Fruit fly (Drosophila melanogaster) whole organism, prepupa: ENCODE data around the gene Manf.

Experiments
- Blimp-1 ChIP-seq: fragments of 200-800 bp; sonication (Bioruptor generic); optimal IDR thresholded peaks from 3 replicates; lab custom pipeline; 2017; ENCODE audit warnings: missing biosample characterization, missing genetic modification characterization, mild to moderate bottlenecking, moderate library complexity, missing genetic modification reagents
- CG10669 ChIP-seq: fragments of 200-800 bp; sonication (Bioruptor generic); optimal IDR thresholded peaks from 3 replicates; lab custom pipeline; 2018; ENCODE audit warnings: missing biosample characterization, mild to moderate bottlenecking, missing genetic modification characterization, moderate library complexity
- CG11902 ChIP-seq: fragments of 200-800 bp; sonication (Bioruptor generic); optimal IDR thresholded peaks from 3 replicates; lab custom pipeline; 2016; ENCODE audit warnings: missing biosample characterization, missing genetic modification characterization
- CG1621 ChIP-seq: fragments of 200-800 bp; sonication (Bioruptor generic); optimal IDR thresholded peaks from 3 replicates; lab custom pipeline; 2018; ENCODE audit warnings: missing biosample characterization, mild to moderate bottlenecking, missing genetic modification characterization
- CG16779 ChIP-seq: fragments of 200-800 bp; sonication (Bioruptor generic); optimal IDR thresholded peaks from 3 replicates; lab custom pipeline; 2017; ENCODE audit warnings: missing biosample characterization, mild to moderate bottlenecking, missing genetic modification characterization
- CG3032 ChIP-seq: fragments of 200-800 bp; optimal IDR thresholded peaks from 2 replicates; lab custom pipeline; 2019; ENCODE audit warnings: missing biosample characterization, mild to moderate bottlenecking, missing genetic modification characterization, moderate library complexity
- CG31627 ChIP-seq: fragments of 200-800 bp; sonication (Bioruptor generic); optimal IDR thresholded peaks from 3 replicates; lab custom pipeline; 2016; ENCODE audit warnings: missing biosample characterization, missing genetic modification characterization
- CG34406 ChIP-seq: fragments of 200-800 bp; sonication (Bioruptor generic); optimal IDR thresholded peaks from 3 replicates; lab custom pipeline; 2016; ENCODE audit warnings: missing biosample characterization, missing genetic modification characterization
- CG3919 ChIP-seq: fragments of 200-800 bp; sonication (Bioruptor generic); optimal IDR thresholded peaks from 3 replicates; lab custom pipeline; 2016; ENCODE audit warnings: missing biosample characterization, missing genetic modification characterization
- CG6163 ChIP-seq: fragments of 200-800 bp; sonication (Bioruptor generic); IDR thresholded peaks from 3 replicates; pipeline ENCODE4 v1.3.6; 2022; ENCODE audit warnings: missing biosample characterization, missing genetic modification characterization
- CG6276 ChIP-seq: fragments of 200-800 bp; sonication (Bioruptor generic); optimal IDR thresholded peaks from 2 replicates; lab custom pipeline; 2017; ENCODE audit warnings: missing biosample characterization, mild to moderate bottlenecking, missing genetic modification characterization
- CG6792 ChIP-seq: fragments of 200-800 bp; sonication (Bioruptor generic); optimal IDR thresholded peaks from 3 replicates; lab custom pipeline; 2016; ENCODE audit warnings: missing biosample characterization, missing genetic modification characterization
- CG6854 ChIP-seq: fragments of 200-800 bp; sonication (Bioruptor generic); optimal IDR thresholded peaks from 2 replicates; lab custom pipeline; 2017; ENCODE audit warnings: missing biosample characterization, mild to moderate bottlenecking, missing genetic modification characterization
- CG8119 ChIP-seq: fragments of 200-800 bp; sonication (Bioruptor generic); IDR thresholded peaks from 3 replicates; pipeline ENCODE4 v1.3.6; 2022; ENCODE audit warnings: missing biosample characterization, missing genetic modification characterization
- CG8632 ChIP-seq: fragments of 200-800 bp; sonication (Bioruptor generic); optimal IDR thresholded peaks from 3 replicates; lab custom pipeline; 2016; ENCODE audit warnings: missing biosample characterization, missing genetic modification characterization
- Eip75B ChIP-seq: fragments of 200-800 bp; sonication (Bioruptor generic); optimal IDR thresholded peaks from 3 replicates; lab custom pipeline; 2016; ENCODE audit warnings: missing biosample characterization, missing genetic modification characterization
- Eip78C ChIP-seq: fragments of 200-800 bp; sonication (Bioruptor generic); peaks from one replicate; lab custom pipeline; 2016; ENCODE audit warnings: missing biosample characterization, missing genetic modification characterization
- Eip93F ChIP-seq: fragments of 200-800 bp; sonication (Bioruptor generic); optimal IDR thresholded peaks from 2 replicates; lab custom pipeline; 2016; ENCODE audit warnings: missing biosample characterization, mild to moderate bottlenecking, missing genetic modification characterization
- Hr38 ChIP-seq: sonication (Bioruptor generic); optimal IDR thresholded peaks from 2 replicates; lab custom pipeline; 2016; ENCODE audit warnings: missing biosample characterization, missing genetic modification characterization
- Hr39 ChIP-seq: fragments of 200-800 bp; sonication (Bioruptor generic); optimal IDR thresholded peaks from 2 replicates; lab custom pipeline; 2016; ENCODE audit warnings: missing biosample characterization, missing genetic modification characterization
- Hr4 ChIP-seq: fragments of 200-800 bp; sonication (Bioruptor generic); optimal IDR thresholded peaks from 3 replicates; lab custom pipeline; 2016; ENCODE audit warnings: missing biosample characterization, missing genetic modification characterization
- Lpt ChIP-seq: fragments of 200-800 bp; sonication (Bioruptor generic); optimal IDR thresholded peaks from 3 replicates; lab custom pipeline; 2016; ENCODE audit warnings: missing biosample characterization, missing genetic modification characterization
- Met ChIP-seq: fragments of 200-800 bp; sonication (Bioruptor generic); optimal IDR thresholded peaks from 3 replicates; lab custom pipeline; 2016; ENCODE audit warnings: missing biosample characterization, missing genetic modification characterization
- Smox ChIP-seq: fragments of 200-800 bp; sonication (Bioruptor generic); optimal IDR thresholded peaks from 3 replicates; lab custom pipeline; 2016; ENCODE audit warnings: missing biosample characterization, missing genetic modification characterization
- Sox14 ChIP-seq: fragments of 200-800 bp; sonication (Bioruptor generic); optimal IDR thresholded peaks from 3 replicates; lab custom pipeline; 2016; ENCODE audit warnings: missing biosample characterization, missing genetic modification characterization
- Sox15 ChIP-seq: fragments of 200-800 bp; sonication (Bioruptor generic); optimal IDR thresholded peaks from 3 replicates; lab custom pipeline; 2016; ENCODE audit warnings: missing biosample characterization, missing genetic modification characterization
- achi ChIP-seq: fragments of 200-800 bp; sonication (Bioruptor generic); optimal IDR thresholded peaks from 3 replicates; lab custom pipeline; 2016; ENCODE audit warnings: missing biosample characterization, missing genetic modification characterization
- acj6 ChIP-seq: fragments of 200-800 bp; sonication (Bioruptor generic); optimal IDR thresholded peaks from 3 replicates; lab custom pipeline; 2016; ENCODE audit warnings: missing biosample characterization, missing genetic modification characterization
- cyc ChIP-seq: fragments of 200-800 bp; sonication (Bioruptor generic); optimal IDR thresholded peaks from 3 replicates; lab custom pipeline; 2016; ENCODE audit warnings: missing biosample characterization, missing genetic modification characterization
- dsx ChIP-seq: fragments of 200-800 bp; optimal IDR thresholded peaks from 3 replicates; lab custom pipeline; 2019; ENCODE audit warnings: missing biosample characterization, mild to moderate bottlenecking, missing genetic modification characterization, moderate library complexity; ENCODE audit not compliant: poor library complexity, severe bottlenecking
- eg ChIP-seq: fragments of 200-800 bp; sonication (Bioruptor generic); IDR thresholded peaks from 3 replicates; pipeline ENCODE4 v1.3.6; 2022; ENCODE audit warnings: missing biosample characterization, missing genetic modification characterization
- esn ChIP-seq: fragments of 200-800 bp; sonication (Bioruptor generic); optimal IDR thresholded peaks from 2 replicates; lab custom pipeline; 2016; ENCODE audit warnings: missing biosample characterization, mild to moderate bottlenecking, missing genetic modification characterization, moderate library complexity
- fd85E ChIP-seq: fragments of 200-800 bp; sonication (Bioruptor generic); optimal IDR thresholded peaks from 3 replicates; lab custom pipeline; 2016; ENCODE audit warnings: missing biosample characterization, missing genetic modification characterization
- fkh ChIP-seq: fragments of 200-800 bp; sonication (Bioruptor generic); optimal IDR thresholded peaks from 3 replicates; lab custom pipeline; 2017; ENCODE audit warnings: missing biosample characterization, mild to moderate bottlenecking, missing genetic modification characterization, moderate library complexity
- lz ChIP-seq: fragments of 200-800 bp; sonication (Bioruptor generic); optimal IDR thresholded peaks from 3 replicates; lab custom pipeline; 2016; ENCODE audit warnings: missing biosample characterization, missing genetic modification characterization
- net ChIP-seq: fragments of 200-800 bp; sonication (Bioruptor generic); optimal IDR thresholded peaks from 3 replicates; lab custom pipeline; 2016; ENCODE audit warnings: missing biosample characterization, missing genetic modification characterization
- pdm3 ChIP-seq: fragments of 200-800 bp; sonication (Bioruptor generic); optimal IDR thresholded peaks from 3 replicates; lab custom pipeline; 2016; ENCODE audit warnings: missing biosample characterization, missing genetic modification characterization
- ss ChIP-seq, 2 experiments: fragments of 200-800 bp; sonication (Bioruptor generic); optimal IDR thresholded peaks; 2 replicates in 1 of 2; 3 replicates in 1 of 2; lab custom pipeline; 2017 to 2018; ENCODE audit warnings: mild to moderate bottlenecking in 2 of 2, missing biosample characterization in 2 of 2, missing genetic modification characterization in 2 of 2, moderate library complexity in 1 of 2
- svp ChIP-seq: fragments of 200-800 bp; sonication (Bioruptor generic); peaks from one replicate; lab custom pipeline; 2016; ENCODE audit warnings: missing biosample characterization, missing genetic modification characterization
- topi ChIP-seq: fragments of 200-800 bp; sonication (Bioruptor generic); optimal IDR thresholded peaks from 3 replicates; lab custom pipeline; 2016; ENCODE audit warnings: missing biosample characterization, missing genetic modification characterization
- vri ChIP-seq: fragments of 200-800 bp; sonication (Bioruptor generic); optimal IDR thresholded peaks from 3 replicates; lab custom pipeline; 2016; ENCODE audit warnings: missing biosample characterization, mild to moderate bottlenecking, missing genetic modification characterization

Manf gene

DNA sequence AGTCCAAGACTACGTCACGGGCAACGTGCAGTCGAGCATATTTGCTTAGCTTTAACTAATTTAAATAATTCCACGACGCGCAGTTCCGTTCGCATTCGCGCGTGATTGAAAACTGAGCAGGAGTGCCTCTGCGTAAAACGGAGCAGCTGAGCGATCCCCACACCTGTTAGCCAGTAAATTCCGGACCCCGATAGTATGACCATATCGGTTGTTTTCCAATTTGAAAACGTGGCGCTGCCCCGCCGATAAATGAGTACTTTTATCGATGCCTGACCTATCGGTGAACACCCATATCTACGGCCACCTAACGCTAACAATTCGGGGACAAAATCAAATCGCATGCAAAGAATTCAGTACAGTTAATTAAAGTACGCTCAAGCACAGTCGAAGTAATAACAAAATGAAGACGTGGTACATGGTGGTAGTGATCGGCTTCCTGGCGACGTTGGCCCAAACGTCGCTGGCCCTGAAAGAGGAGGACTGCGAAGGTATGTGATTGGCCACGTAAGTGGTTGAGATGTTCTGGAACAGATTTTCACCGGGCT lies at the start of gene Manf, which contains the start of gene CG14879:
TSS of gene Manf (plus strand) at position 294 of the 545 bp plus-strand sequence.
TSS of gene CG14879 (minus strand) at position 116 of the 545 bp plus-strand sequence.
- TF ChIP-seq Met (GFP tag; lab: Kevin White, UChicago) (no peak), CG1621 (tag; lab: Kevin White, UChicago) (peak; percentile 97), dsx (no peak), CG11902 (GFP tag; lab: Kevin White, UChicago) (no peak), CG10669 (GFP tag; lab: Kevin White, UChicago) (no peak), CG8119 (no peak), Eip75B (GFP tag; lab: Kevin White, UChicago) (no peak), CG3032 (tag; lab: Kevin White, UChicago) (no peak), Eip78C (GFP tag; lab: Kevin White, UChicago) (peak; percentile 28), CG3919 (GFP tag; lab: Kevin White, UChicago) (no peak), lz (GFP tag; lab: Kevin White, UChicago) (no peak), topi (peak; percentile 2), fkh (GFP tag; lab: Kevin White, UChicago) (peak; percentile 63), CG6854 (GFP tag; lab: Kevin White, UChicago) (no peak), CG16779 (no peak), CG6792 (no peak), pdm3 (no peak), acj6 (GFP tag; lab: Kevin White, UChicago) (no peak), Sox14 (GFP tag; lab: Kevin White, UChicago) (no peak), vri (GFP tag; lab: Kevin White, UChicago) (no peak), cyc (GFP tag; lab: Kevin White, UChicago) (no peak)

DNA sequence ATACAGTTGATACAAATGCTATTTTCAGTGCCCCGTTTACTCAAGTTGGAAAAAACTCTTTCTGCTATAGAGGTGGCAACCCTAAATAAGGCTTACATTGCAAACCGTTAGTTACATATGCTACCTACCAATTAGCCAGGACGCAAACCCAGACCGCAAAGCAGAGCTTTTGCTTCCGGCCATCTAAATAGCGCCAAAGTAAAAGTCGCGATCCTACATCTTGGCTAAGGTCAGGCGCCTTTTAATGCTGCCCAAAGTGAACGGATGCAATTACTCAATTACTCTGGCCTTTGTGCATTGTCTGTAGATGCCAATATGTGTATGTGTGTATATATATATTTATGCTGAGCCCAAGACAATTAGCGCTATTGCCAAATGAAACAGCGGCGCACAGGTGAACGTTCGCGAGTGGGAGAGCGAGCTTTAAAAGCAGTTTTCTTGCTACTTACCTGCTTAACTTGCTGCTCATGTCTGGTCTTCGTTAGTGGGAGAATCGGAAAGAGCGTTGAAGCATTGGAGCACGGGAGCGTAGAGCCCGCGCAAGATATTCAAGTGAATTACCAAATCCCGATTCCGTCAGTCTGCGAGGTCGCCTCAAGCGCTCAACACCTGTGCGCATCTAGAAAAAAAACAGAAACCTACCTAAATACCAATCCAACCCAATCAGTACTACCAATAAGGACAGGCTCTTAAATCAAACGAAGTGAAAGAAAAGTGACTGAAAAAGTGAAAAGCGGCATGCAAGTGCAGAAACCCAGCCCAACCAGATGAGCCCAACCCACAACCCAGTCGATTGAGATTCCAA lies 43.8 kb upstream of the Manf start, which contains the start of gene Zip89B:
TSS of gene Zip89B (plus strand) at position 574 of the 805 bp plus-strand sequence.
- TF ChIP-seq CG6792 (no peak), CG6854 (GFP tag; lab: Kevin White, UChicago) (peak; percentile 75), Blimp-1 (peak; percentile 51), Eip93F (GFP tag; lab: Kevin White, UChicago) (peak; percentile 38), CG1621 (tag; lab: Kevin White, UChicago) (peak; percentile 17), CG31627 (no peak), Eip78C (GFP tag; lab: Kevin White, UChicago) (peak; percentile 69), Hr4 (GFP tag; lab: Kevin White, UChicago) (no peak), vri (GFP tag; lab: Kevin White, UChicago) (peak; percentile 73), Lpt (GFP tag; lab: Kevin White, UChicago) (peak; percentile 3), dsx (peak; percentile 64), esn (peak; percentile 23)

DNA sequence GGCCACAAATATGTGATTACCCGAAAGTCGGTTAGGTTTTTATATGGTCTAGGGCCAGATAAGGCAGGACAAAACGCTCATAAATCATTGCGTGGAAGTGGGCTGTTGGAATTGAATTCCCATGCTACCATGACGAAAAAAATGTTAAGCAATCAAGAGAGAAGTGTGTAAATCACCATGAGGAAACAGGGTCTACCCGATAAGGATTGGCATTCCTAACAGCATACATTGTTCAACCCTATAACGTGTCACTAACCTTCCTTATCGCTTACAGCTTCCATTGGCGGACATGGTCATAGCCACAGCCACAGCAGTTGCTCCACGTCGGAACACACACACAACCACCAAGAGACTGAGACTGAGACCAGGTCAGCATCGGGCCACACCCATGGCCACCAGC lies 41.1 kb upstream of the Manf start:
- TF ChIP-seq dsx: peak; percentile 19
- TF ChIP-seq fkh (GFP tag; lab: Kevin White, UChicago): no peak

DNA sequence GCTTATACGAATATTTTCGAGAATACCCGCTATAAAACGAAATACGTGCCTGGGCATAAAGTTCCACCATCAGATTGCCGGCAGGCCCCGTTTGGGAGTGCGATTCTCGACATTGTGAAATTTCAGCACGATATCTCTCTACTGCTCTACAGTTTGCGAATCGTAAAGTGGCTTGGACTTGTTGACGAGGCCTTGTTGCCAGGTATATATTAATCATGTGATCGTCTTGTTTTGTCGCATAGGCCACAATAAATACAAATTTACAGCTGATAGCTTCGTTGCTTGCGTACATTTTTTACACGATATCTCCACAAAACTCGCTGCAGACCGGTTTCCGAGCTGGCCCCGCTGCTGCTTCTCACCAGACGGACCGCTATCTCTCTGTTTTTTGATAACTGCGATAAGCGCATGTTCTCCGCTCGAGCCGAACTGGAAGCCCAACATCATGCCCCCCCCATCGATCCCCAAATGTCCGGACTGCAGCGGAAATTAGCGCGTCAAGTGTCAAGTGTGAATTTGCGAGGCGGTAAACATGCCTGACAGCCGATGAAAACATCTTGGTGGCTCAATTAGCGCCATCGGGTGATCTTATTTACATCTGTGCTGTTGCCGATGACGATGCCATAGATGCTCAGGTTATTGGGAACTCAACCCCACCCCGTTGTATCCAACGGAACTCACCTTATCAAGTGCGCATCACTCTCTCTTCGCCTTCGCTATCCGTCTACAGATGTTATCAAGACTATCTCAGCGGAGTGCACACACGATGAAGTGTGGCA lies 39.7 kb upstream of the Manf start:
- no peak for TF ChIP-seq Sox15 (GFP tag; lab: Kevin White, UChicago)
- peak; percentile 48 for TF ChIP-seq Met (GFP tag; lab: Kevin White, UChicago)
- peak; percentile 33 for TF ChIP-seq CG31627
- no peak for TF ChIP-seq CG34406 (GFP tag; lab: Kevin White, UChicago)
- TF ChIP-seq fd85E: no peak
- peak; percentile 94 for TF ChIP-seq svp (GFP tag; lab: Kevin White, UChicago)
- TF ChIP-seq net: peak; percentile 10
- no peak for TF ChIP-seq CG6276 (GFP tag; lab: Kevin White, UChicago)
- no peak; the same call in 2 of the 3 replicates for TF ChIP-seq eg (GFP tag; lab: Robert Waterston, UW)
- peak; percentile 5 for TF ChIP-seq Lpt (GFP tag; lab: Kevin White, UChicago)
- peak; percentile 22 for TF ChIP-seq Hr39 (GFP tag; lab: Kevin White, UChicago)
- no peak for TF ChIP-seq Smox
- TF ChIP-seq CG6163 (GFP tag; lab: Robert Waterston, UW): no peak
- no peak for TF ChIP-seq achi
- TF ChIP-seq CG8119: 0 out of 3 replicates have a peak, but pooled peaks have one; percentile 42
- no peak for TF ChIP-seq CG8632 (GFP tag; lab: Kevin White, UChicago)
- TF ChIP-seq dsx: no peak
- TF ChIP-seq CG6792: no peak
- TF ChIP-seq Eip78C (GFP tag; lab: Kevin White, UChicago): peak; percentile 85
- TF ChIP-seq pdm3: no peak
- TF ChIP-seq Eip93F (GFP tag; lab: Kevin White, UChicago): no peak
- TF ChIP-seq ss (GFP tag; optimal IDR thresholded peaks at IDR 0.05; lab: Kevin White, UChicago): peak; percentile 3 to 20
- no peak for TF ChIP-seq fkh (GFP tag; lab: Kevin White, UChicago)
- no peak for TF ChIP-seq Hr38 (GFP tag; lab: Kevin White, UChicago)
